Worm (Caenorhabditis elegans): ENCODE measurements around the gene F53F1.2.

DNA sequence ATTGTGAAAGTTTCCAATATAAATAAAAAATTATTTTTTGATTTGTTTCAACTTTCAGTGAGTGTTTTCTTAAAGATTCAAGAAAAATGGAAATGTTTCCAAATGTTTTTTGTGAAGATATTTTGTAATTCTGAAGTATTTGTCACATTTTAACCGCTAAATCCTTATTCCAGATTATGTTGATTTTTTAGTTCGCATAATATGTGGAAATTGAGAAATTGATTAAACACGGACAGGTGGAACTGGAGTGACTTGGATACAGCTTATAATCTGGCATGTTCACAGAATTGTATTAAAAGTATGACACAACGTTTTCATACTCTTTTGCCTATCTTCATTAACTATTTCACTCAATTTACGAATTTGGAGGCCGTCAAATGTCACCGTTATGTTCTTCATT is 48.8 kb downstream of the F53F1.2 start, which contains the start of gene lurp-3:
- TF ChIP-seq fkh-4 (tag; optimal IDR thresholded peaks at IDR 0.05; ENCODE audit: borderline replicate concordance), result no peak
- no peak for TF ChIP-seq nhr-11 (tag; optimal IDR thresholded peaks at IDR 0.05)
- no peak for TF ChIP-seq nhr-20 (tag; optimal IDR thresholded peaks at IDR 0.05)
- TF ChIP-seq hpl-2 (GFP tag; optimal IDR thresholded peaks at IDR 0.05), result no peak
- TF ChIP-seq ama-1 (optimal IDR thresholded peaks at IDR 0.05), result no peak
- TF ChIP-seq hlh-4 (tag; optimal IDR thresholded peaks at IDR 0.05), result no peak
- TF ChIP-seq ceh-82 (tag; optimal IDR thresholded peaks at IDR 0.05), result no peak
- no peak for TF ChIP-seq nhr-12 (tag; optimal IDR thresholded peaks at IDR 0.05)
- no peak for TF ChIP-seq pqm-1 (tag; optimal IDR thresholded peaks at IDR 0.05)
- TF ChIP-seq mep-1 (tag; optimal IDR thresholded peaks at IDR 0.05), result no peak
- TF ChIP-seq tbx-2 (tag; optimal IDR thresholded peaks at IDR 0.05), result no peak
- no peak for TF ChIP-seq rnt-1 (tag; optimal IDR thresholded peaks at IDR 0.05)
- TF ChIP-seq unc-130 (tag; optimal IDR thresholded peaks at IDR 0.05), result no peak
- no peak for TF ChIP-seq ztf-11 (tag; optimal IDR thresholded peaks at IDR 0.05)

Measured in whole organism, L1 larva.